Fruit fly (Drosophila melanogaster): ENCODE data around the gene dan.
A peak's percentile ranks its signal among the peaks of the same experiment; 100 is the strongest.

Gene dan

DNA sequence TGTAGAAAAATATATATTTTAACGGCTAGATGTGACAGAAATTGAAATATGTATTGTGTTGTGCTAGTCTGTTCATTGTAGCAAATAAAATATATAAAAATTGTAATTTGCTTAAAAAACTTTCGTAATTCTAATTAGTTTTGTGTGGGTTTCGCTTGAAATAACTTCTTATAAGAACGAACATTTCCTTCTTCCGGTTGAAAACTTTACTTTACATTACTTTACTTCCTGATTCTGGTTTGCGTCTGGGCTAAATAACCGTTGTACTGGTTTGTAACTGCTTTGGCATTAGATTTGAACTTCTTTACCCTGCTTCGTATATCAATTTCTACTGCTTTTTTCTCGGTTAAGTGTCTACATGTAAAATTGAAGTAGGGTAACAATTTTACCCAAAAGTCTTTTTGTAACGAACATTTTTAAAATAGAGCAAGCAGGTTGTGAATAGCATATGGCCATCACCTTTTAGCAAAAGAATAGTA is 9.6 kb downstream of the dan start, which contains the start of gene lobo (continued):
- TF ChIP-seq lov (optimal IDR thresholded peaks at IDR 0.05) (no peak), lov (GFP tag; IDR thresholded peaks at IDR 0.05) (0 out of 3 replicates have a peak, but pooled peaks have one; percentile 65), CG31224 (GFP tag; IDR thresholded peaks at IDR 0.05) (peak; percentile 38; the same call in 1 of the 2 replicates), CG14050 (GFP tag; IDR thresholded peaks at IDR 0.05) (no peak), CG13424 (tag; optimal IDR thresholded peaks at IDR 0.05) (peak; percentile 67), ken (GFP tag; IDR thresholded peaks at IDR 0.05) (0 out of 3 replicates have a peak, but pooled peaks have one; percentile 10), CG6689 (GFP tag; IDR thresholded peaks at IDR 0.05) (no peak), row (GFP tag; IDR thresholded peaks at IDR 0.05) (peak; percentile 56), CG12299 (tag; optimal IDR thresholded peaks at IDR 0.05) (peak; percentile 54), knrl (GFP tag; IDR thresholded peaks at IDR 0.05; ENCODE audit: partially characterized antibody) (peak; percentile 73; the same call in 1 of the 3 replicates), ems (GFP tag; optimal IDR thresholded peaks at IDR 0.05) (peak; percentile 26), wdn (GFP tag; IDR thresholded peaks at IDR 0.05) (peak; percentile 48; the same call in 1 of the 2 replicates), repo (GFP tag; optimal IDR thresholded peaks at IDR 0.05) (no peak), CG9876 (GFP tag; optimal IDR thresholded peaks at IDR 0.05) (peak; percentile 64), CG6654 (GFP tag; optimal IDR thresholded peaks at IDR 0.05) (peak; percentile 8), gsb-n (tag; optimal IDR thresholded peaks at IDR 0.05) (peak; percentile 28), zfh1 (GFP tag; IDR thresholded peaks at IDR 0.05) (peak; percentile 50; the same call in 1 of the 3 replicates), Max (GFP tag; optimal IDR thresholded peaks at IDR 0.05) (no peak), CG16813 (GFP tag; IDR thresholded peaks at IDR 0.05; ENCODE audit: partially characterized antibody) (no peak), grn (GFP tag; optimal IDR thresholded peaks at IDR 0.05) (peak; percentile 53), cad (GFP tag; optimal IDR thresholded peaks at IDR 0.05) (no peak), Hmr (GFP tag; optimal IDR thresholded peaks at IDR 0.05) (peak; percentile 81), insv (GFP tag; optimal IDR thresholded peaks at IDR 0.05) (peak; percentile 90 to 99), NC2β (GFP tag; optimal IDR thresholded peaks at IDR 0.05) (peak; percentile 67), kay (GFP tag; optimal IDR thresholded peaks at IDR 0.05) (peak; percentile 9), CG30403 (GFP tag; optimal IDR thresholded peaks at IDR 0.05) (peak; percentile 39), CG2712 (tag; optimal IDR thresholded peaks at IDR 0.05) (peak; percentile 63), Bdp1 (GFP tag; optimal IDR thresholded peaks at IDR 0.05) (peak; percentile 14), mld (GFP tag; IDR thresholded peaks at IDR 0.05; ENCODE audit: partially characterized antibody) (no peak), Asciz (GFP tag; optimal IDR thresholded peaks at IDR 0.05) (no peak), al (GFP tag; IDR thresholded peaks at IDR 0.05) (peak; percentile 48; the same call in 1 of the 2 replicates), Vsx1 (GFP tag; optimal IDR thresholded peaks at IDR 0.05) (peak; percentile 34), CG1832 (GFP tag; optimal IDR thresholded peaks at IDR 0.05) (no peak), Dek (tag; optimal IDR thresholded peaks at IDR 0.05) (peak; percentile 47), CG9727 (GFP tag; optimal IDR thresholded peaks at IDR 0.05) (peak; percentile 31), MBD-R2 (GFP tag; IDR thresholded peaks at IDR 0.05) (peak; percentile 49), CG4854 (GFP tag; optimal IDR thresholded peaks at IDR 0.05) (peak; percentile 44), D (optimal IDR thresholded peaks at IDR 0.05) (no peak), D (GFP tag; optimal IDR thresholded peaks at IDR 0.05) (no peak), CG10209 (GFP tag; optimal IDR thresholded peaks at IDR 0.05) (peak; percentile 59), Bteb2 (GFP tag; optimal IDR thresholded peaks at IDR 0.05) (peak; percentile 35), sima (GFP tag; optimal IDR thresholded peaks at IDR 0.05) (peak; percentile 4), bigmax (GFP tag; optimal IDR thresholded peaks at IDR 0.05) (peak; percentile 14), Stat92E (GFP tag; optimal IDR thresholded peaks at IDR 0.05) (peak in 1 of 3 experiments; percentile 15), CG7745 (tag; optimal IDR thresholded peaks at IDR 0.05) (no peak), Hr51 (GFP tag; optimal IDR thresholded peaks at IDR 0.05) (peak; percentile 46 to 53), BEAF-32 (GFP tag; optimal IDR thresholded peaks at IDR 0.05) (peak; percentile 16), CG10366 (GFP tag; IDR thresholded peaks at IDR 0.05) (peak; percentile 70), CG11398 (GFP tag; optimal IDR thresholded peaks at IDR 0.05) (peak; percentile 60), Hr78 (GFP tag; optimal IDR thresholded peaks at IDR 0.05) (no peak)

All from whole organism, embryonic.